Worm (Caenorhabditis elegans): ENCODE data around the gene K02E2.6.

K02E2.6 gene

ce11 chrV:20416335-20416734 is 36.0 kb downstream of the K02E2.6 start:
- TF ChIP-seq M03D4.4 (tag; optimal IDR thresholded peaks at IDR 0.05) (no peak), unc-62 (GFP tag; optimal IDR thresholded peaks at IDR 0.05) (no peak)

- TF ChIP-seq ces-1 (GFP tag; optimal IDR thresholded peaks at IDR 0.05) (no peak), snpc-4 (tag; optimal IDR thresholded peaks at IDR 0.05) (no peak), ham-2 (GFP tag; optimal IDR thresholded peaks at IDR 0.05) (no peak), mls-2 (tag; optimal IDR thresholded peaks at IDR 0.05) (no peak), pha-4 (tag; optimal IDR thresholded peaks at IDR 0.05) (no peak), M03D4.4 (tag; optimal IDR thresholded peaks at IDR 0.05) (no peak), elt-3 (tag; optimal IDR thresholded peaks at IDR 0.05) (no peak), bed-3 (GFP tag; optimal IDR thresholded peaks at IDR 0.05) (no peak), unc-39 (tag; optimal IDR thresholded peaks at IDR 0.05) (no peak), drap-1 (GFP tag; optimal IDR thresholded peaks at IDR 0.05) (no peak), cnd-1 (tag; optimal IDR thresholded peaks at IDR 0.05) (no peak), ztf-11 (tag; optimal IDR thresholded peaks at IDR 0.05) (no peak), hlh-1 (tag; optimal IDR thresholded peaks at IDR 0.05) (no peak), unc-62 (GFP tag; optimal IDR thresholded peaks at IDR 0.05) (no peak), nhr-12 (tag; optimal IDR thresholded peaks at IDR 0.05) (no peak), mab-5 (tag; optimal IDR thresholded peaks at IDR 0.05) (no peak), sptf-1 (tag; optimal IDR thresholded peaks at IDR 0.05) (no peak), elt-1 (tag; optimal IDR thresholded peaks at IDR 0.05; ENCODE audit: borderline replicate concordance, insufficient read depth) (no peak), sem-2 (GFP tag; optimal IDR thresholded peaks at IDR 0.05) (no peak), unc-120 (tag; optimal IDR thresholded peaks at IDR 0.05; ENCODE audit: poor library complexity, severe bottlenecking) (no peak)
Observed at ce11 chrV:20416790-20417189, 36.4 kb downstream of the K02E2.6 start.

- TF ChIP-seq ham-2 (GFP tag; optimal IDR thresholded peaks at IDR 0.05) (no peak), nhr-76 (tag; optimal IDR thresholded peaks at IDR 0.05) (no peak), lin-13 (tag; optimal IDR thresholded peaks at IDR 0.05) (no peak), mep-1 (tag; optimal IDR thresholded peaks at IDR 0.05) (no peak), nhr-237 (tag; optimal IDR thresholded peaks at IDR 0.05) (no peak), sptf-1 (tag; optimal IDR thresholded peaks at IDR 0.05) (no peak), blmp-1 (tag; optimal IDR thresholded peaks at IDR 0.05) (no peak), lsy-2 (tag; optimal IDR thresholded peaks at IDR 0.05) (no peak), nhr-2 (tag; optimal IDR thresholded peaks at IDR 0.05) (no peak), bed-3 (GFP tag; optimal IDR thresholded peaks at IDR 0.05) (no peak), drap-1 (GFP tag; optimal IDR thresholded peaks at IDR 0.05) (no peak), zip-8 (tag; optimal IDR thresholded peaks at IDR 0.05) (no peak), unc-62 (GFP tag; optimal IDR thresholded peaks at IDR 0.05) (no peak), ceh-43 (GFP tag; optimal IDR thresholded peaks at IDR 0.05) (no peak), M03D4.4 (tag; optimal IDR thresholded peaks at IDR 0.05) (no peak), elt-1 (tag; optimal IDR thresholded peaks at IDR 0.05; ENCODE audit: borderline replicate concordance, insufficient read depth) (no peak), mls-2 (tag; optimal IDR thresholded peaks at IDR 0.05) (no peak), flh-1 (GFP tag; optimal IDR thresholded peaks at IDR 0.05) (no peak)
Observed at ce11 chrV:20417809-20418208, 37.4 kb downstream of the K02E2.6 start.

ce11 chrV:20418768-20419167 is 38.4 kb downstream of the K02E2.6 start:
- no peak for TF ChIP-seq nhr-2 (tag; optimal IDR thresholded peaks at IDR 0.05)
- no peak for TF ChIP-seq mls-2 (tag; optimal IDR thresholded peaks at IDR 0.05)
- no peak for TF ChIP-seq sptf-1 (tag; optimal IDR thresholded peaks at IDR 0.05)
- TF ChIP-seq mep-1 (tag; optimal IDR thresholded peaks at IDR 0.05) = no peak
- no peak for TF ChIP-seq ceh-83 (GFP tag; optimal IDR thresholded peaks at IDR 0.05)
- no peak for TF ChIP-seq snpc-4 (tag; optimal IDR thresholded peaks at IDR 0.05)
- no peak for TF ChIP-seq hlh-1 (tag; optimal IDR thresholded peaks at IDR 0.05)

- TF ChIP-seq ztf-11 (tag; optimal IDR thresholded peaks at IDR 0.05) (no peak), ham-2 (GFP tag; optimal IDR thresholded peaks at IDR 0.05) (no peak)
Observed at ce11 chrV:20419643-20420042, 39.3 kb downstream of the K02E2.6 start.

ce11 chrV:20422738-20423137 is 42.4 kb downstream of the K02E2.6 start:
- no peak for TF ChIP-seq M03D4.4 (tag; optimal IDR thresholded peaks at IDR 0.05)
- no peak for TF ChIP-seq unc-62 (GFP tag; optimal IDR thresholded peaks at IDR 0.05)
- no peak for TF ChIP-seq ham-2 (GFP tag; optimal IDR thresholded peaks at IDR 0.05)
- peak; percentile 5 for TF ChIP-seq elt-1 (tag; optimal IDR thresholded peaks at IDR 0.05; ENCODE audit: borderline replicate concordance, insufficient read depth)
- TF ChIP-seq lsy-2 (tag; optimal IDR thresholded peaks at IDR 0.05) = no peak
- no peak for TF ChIP-seq nhr-237 (tag; optimal IDR thresholded peaks at IDR 0.05)
- TF ChIP-seq mep-1 (tag; optimal IDR thresholded peaks at IDR 0.05) = peak; percentile 19
- TF ChIP-seq nhr-12 (tag; optimal IDR thresholded peaks at IDR 0.05) = no peak
- no peak for TF ChIP-seq sem-2 (GFP tag; optimal IDR thresholded peaks at IDR 0.05)
- no peak for TF ChIP-seq snpc-4 (tag; optimal IDR thresholded peaks at IDR 0.05)

Measured in whole organism, mixed stage, embryonic.